Worm (Caenorhabditis elegans): Measurements from ENCODE around the gene parn-1.

- TF ChIP-seq hlh-26 (GFP tag; conservative IDR thresholded peaks at IDR 0.05) (no peak), snpc-1.3 (tag; optimal IDR thresholded peaks at IDR 0.05; ENCODE audit: insufficient read depth) (no peak), ceh-58 (GFP tag; IDR thresholded peaks at IDR 0.05) (no peak), mcd-1 (GFP tag; IDR thresholded peaks at IDR 0.05) (no peak)
Observed at ce11 chrV:12649636-12650035, 45.4 kb downstream of the parn-1 start, which contains the start of gene lin-25.
